Worm (Caenorhabditis elegans) whole organism, young adult: Measurements from ENCODE around the gene str-88.

Experiments used
- F23B12.7 ChIP-seq: sonication (generic microtip); optimal IDR thresholded peaks from 2 replicates; lab custom pipeline; 2017; ENCODE audit warnings: missing genetic modification characterization, mild to moderate bottlenecking, missing compliant biosample characterization, antibody characterized with exemption, moderate library complexity; ENCODE audit not compliant: insufficient read depth
- die-1 ChIP-seq: sonication (generic microtip); optimal IDR thresholded peaks from 2 replicates; lab custom pipeline; 2016; ENCODE audit warnings: missing genotype, mild to moderate bottlenecking, missing genetic modification characterization, missing compliant biosample characterization
- dpl-1 ChIP-seq: fragments of 150-350 bp; optimal IDR thresholded peaks from 2 replicates; lab custom pipeline; 2014; ENCODE audit warnings: missing biosample characterization, missing genetic modification reagents, missing genetic modification characterization
- mes-4 ChIP-seq: sonication (generic microtip); optimal IDR thresholded peaks from 2 replicates; lab custom pipeline; 2016; ENCODE audit warnings: missing genotype, missing genetic modification characterization, missing compliant biosample characterization
- nhr-90 ChIP-seq: sonication (generic microtip); optimal IDR thresholded peaks from 2 replicates; lab custom pipeline; 2016; ENCODE audit warnings: missing genotype, mild to moderate bottlenecking, missing genetic modification characterization, missing compliant biosample characterization
- pha-4 ChIP-seq: fragments of 150-350 bp; sonication (generic microtip); optimal IDR thresholded peaks from 2 replicates; lab custom pipeline; 2014; ENCODE audit warnings: missing biosample characterization, missing genetic modification reagents, missing genetic modification characterization

ce11 chrV:15417822-15418221 lies 34.2 kb upstream of the str-88 start, which contains the start of gene T06E6.10:
- no peak for TF ChIP-seq die-1 (tag; lab: Kevin White, UChicago)
- TF ChIP-seq dpl-1 (GFP tag; lab: Kevin White, UChicago) = no peak
- TF ChIP-seq F23B12.7 (tag; lab: Kevin White, UChicago) = no peak
- no peak for TF ChIP-seq mes-4
- TF ChIP-seq pha-4 = no peak
- TF ChIP-seq nhr-90 (tag; lab: Kevin White, UChicago) = no peak
